Worm (Caenorhabditis elegans) whole organism, mixed stage, embryonic: ENCODE measurements around the gene pod-2.

Experiments
- ces-1 ChIP-seq: fragments of 150-350 bp; optimal IDR thresholded peaks from 2 replicates; lab custom pipeline; 2014; ENCODE audit warnings: missing biosample characterization, missing genetic modification reagents, missing genetic modification characterization
- cnd-1 ChIP-seq: fragments of 200-800 bp; sonication (Bioruptor generic); optimal IDR thresholded peaks from 2 replicates; lab custom pipeline; 2018; ENCODE audit warnings: mild to moderate bottlenecking, missing genetic modification characterization, missing compliant biosample characterization
- mep-1 ChIP-seq: fragments of 150-350 bp; optimal IDR thresholded peaks from 2 replicates; lab custom pipeline; 2017; ENCODE audit warnings: missing biosample characterization, missing genetic modification reagents, missing genetic modification characterization, inconsistent platforms
- nhr-12 ChIP-seq: fragments of 150-350 bp; optimal IDR thresholded peaks from 2 replicates; lab custom pipeline; 2014; ENCODE audit warnings: missing biosample characterization, missing genetic modification characterization
- nhr-2 ChIP-seq: fragments of 150-350 bp; optimal IDR thresholded peaks from 2 replicates; lab custom pipeline; 2014; ENCODE audit warnings: missing biosample characterization, missing genetic modification characterization
- sem-2 ChIP-seq: fragments of 200-800 bp; sonication (Bioruptor generic); optimal IDR thresholded peaks from 2 replicates; lab custom pipeline; 2018; ENCODE audit warnings: mild to moderate bottlenecking, missing genetic modification characterization, missing compliant biosample characterization
- sptf-1 ChIP-seq: sonication (generic microtip); optimal IDR thresholded peaks from 2 replicates; lab custom pipeline; 2017; ENCODE audit warnings: mild to moderate bottlenecking, missing genetic modification characterization, moderate library complexity, missing compliant biosample characterization
- unc-39 ChIP-seq: fragments of 150-350 bp; optimal IDR thresholded peaks from 2 replicates; lab custom pipeline; 2014; ENCODE audit warnings: missing biosample characterization, missing genetic modification characterization
- unc-62 ChIP-seq: fragments of 150-350 bp; optimal IDR thresholded peaks from 2 replicates; lab custom pipeline; 2014; ENCODE audit warnings: missing biosample characterization, missing genetic modification reagents, missing genetic modification characterization

ce11 chrII:1151810-1152209 is 15.2 kb downstream of the pod-2 start:
- TF ChIP-seq unc-62, result no peak
- no peak for TF ChIP-seq nhr-12
- no peak for TF ChIP-seq nhr-2
- no peak for TF ChIP-seq sptf-1
- no peak for TF ChIP-seq mep-1
- TF ChIP-seq ces-1, result no peak
- TF ChIP-seq sem-2, result no peak
- TF ChIP-seq cnd-1, result no peak
- no peak for TF ChIP-seq unc-39 (tag; lab: Kevin White, UChicago)
